Fruit fly (Drosophila melanogaster): ENCODE measurements around the gene Btk.
A peak's percentile ranks its signal among the peaks of the same experiment; 100 is the strongest.

DNA sequence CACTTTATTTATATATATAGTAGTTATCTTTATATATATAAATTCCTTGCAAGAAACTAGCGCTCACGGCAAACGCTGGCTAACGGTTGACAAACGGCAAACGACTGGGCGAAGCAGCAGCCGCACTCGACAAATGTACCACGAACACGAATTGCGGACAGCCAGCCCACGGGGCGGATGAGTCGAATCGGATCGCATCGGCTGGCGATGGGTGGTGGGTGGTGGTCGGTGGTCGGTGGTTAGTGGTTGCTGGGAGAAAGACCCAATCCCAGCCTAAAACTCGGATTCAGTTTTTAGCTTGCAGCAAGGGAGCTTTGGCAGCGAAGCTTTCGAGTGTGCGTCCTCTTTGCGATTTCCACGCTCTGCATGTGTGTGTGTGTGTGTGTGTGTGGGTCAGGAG is 24.3 kb upstream of the Btk start, which contains the start of gene CG7781:
- no peak for TF ChIP-seq EcR (GFP tag; optimal IDR thresholded peaks at IDR 0.05)
- TF ChIP-seq Ets98B (GFP tag; IDR thresholded peaks at IDR 0.05), result peak; percentile 46; the same call in 1 of the 2 replicates

Data from whole organism, pupa.